Worm (Caenorhabditis elegans): ENCODE data around the gene let-756.

ce11 chrIII:6444335-6444734 lies 37.4 kb downstream of the let-756 start, which contains the start of gene C05D11.13:
- no peak for TF ChIP-seq unc-130 (GFP tag; optimal IDR thresholded peaks at IDR 0.05)
- peak; percentile 19 for TF ChIP-seq ama-1 (optimal IDR thresholded peaks at IDR 0.05)
- TF ChIP-seq ceh-20 (GFP tag; IDR thresholded peaks at IDR 0.05) = no peak
- TF ChIP-seq unc-62 (GFP tag; optimal IDR thresholded peaks at IDR 0.05 in 1 of 2) = no peak
- TF ChIP-seq unc-62 (tag; optimal IDR thresholded peaks at IDR 0.05) = no peak
- TF ChIP-seq lin-13 (GFP tag; optimal IDR thresholded peaks at IDR 0.05) = no peak
- TF ChIP-seq hlh-30 (tag; optimal IDR thresholded peaks at IDR 0.05; ENCODE audit: insufficient read depth) = peak; percentile 56
- no peak for TF ChIP-seq skn-1 (tag; optimal IDR thresholded peaks at IDR 0.05)
- TF ChIP-seq zfp-2 (tag; optimal IDR thresholded peaks at IDR 0.05) = no peak
- no peak for TF ChIP-seq nhr-77 (tag; optimal IDR thresholded peaks at IDR 0.05)
